Fruit fly (Drosophila melanogaster): ENCODE results near the gene Ndfip.
A peak's percentile ranks its signal among the peaks of the same experiment; 100 is the strongest.

Ndfip gene

DNA sequence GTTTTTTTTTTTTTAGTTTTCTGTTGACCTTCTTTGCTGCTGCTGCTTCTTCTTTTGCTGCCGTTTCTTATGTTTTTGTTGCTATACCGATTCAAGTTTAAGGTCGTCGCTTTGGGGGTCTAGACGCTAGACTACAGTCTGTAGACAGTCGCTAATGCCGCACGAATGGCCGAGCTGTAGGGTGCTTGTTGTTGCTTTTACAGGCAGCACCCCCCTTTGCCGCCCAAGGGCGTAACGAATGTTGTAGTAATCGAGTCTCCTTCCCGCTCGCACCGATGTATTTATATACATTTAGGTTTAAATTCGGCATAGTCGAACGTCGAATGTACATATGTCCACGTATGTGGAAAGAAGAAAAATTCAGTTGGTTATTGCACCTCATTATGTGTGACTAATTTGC, 49.2 kb downstream of the Ndfip start:
- TF ChIP-seq Ets21C (GFP tag; optimal IDR thresholded peaks at IDR 0.05), result no peak
- TF ChIP-seq Met (GFP tag; optimal IDR thresholded peaks at IDR 0.05), result no peak
- TF ChIP-seq Blimp-1 (GFP tag; optimal IDR thresholded peaks at IDR 0.05), result no peak
- TF ChIP-seq spab (GFP tag; optimal IDR thresholded peaks at IDR 0.05), result no peak
- no peak for TF ChIP-seq Lpt (GFP tag; optimal IDR thresholded peaks at IDR 0.05)
- no peak for TF ChIP-seq CG3919 (GFP tag; optimal IDR thresholded peaks at IDR 0.05)
- TF ChIP-seq dsx (GFP tag; optimal IDR thresholded peaks at IDR 0.05; ENCODE audit: poor library complexity, severe bottlenecking), result no peak
- TF ChIP-seq CG1621 (tag; optimal IDR thresholded peaks at IDR 0.05), result no peak
- TF ChIP-seq fkh (GFP tag; optimal IDR thresholded peaks at IDR 0.05), result no peak
- TF ChIP-seq dac (GFP tag; optimal IDR thresholded peaks at IDR 0.05), result no peak
- TF ChIP-seq lz (GFP tag; optimal IDR thresholded peaks at IDR 0.05), result no peak

dm6 chr3L:17603528-17604414, 50.3 kb downstream of the Ndfip start:
- TF ChIP-seq salr (GFP tag; optimal IDR thresholded peaks at IDR 0.05) (no peak), CG10669 (GFP tag; optimal IDR thresholded peaks at IDR 0.05) (peak; percentile 68), CG11294 (GFP tag; IDR thresholded peaks at IDR 0.05) (peak; percentile 18; the same call in 1 of the 2 replicates), CG31627 (GFP tag; optimal IDR thresholded peaks at IDR 0.05) (no peak), fkh (GFP tag; optimal IDR thresholded peaks at IDR 0.05) (no peak), CG8119 (GFP tag; IDR thresholded peaks at IDR 0.05) (peak; percentile 50; the same call in 1 of the 3 replicates), achi (GFP tag; optimal IDR thresholded peaks at IDR 0.05) (peak; percentile 34), OdsH (GFP tag; optimal IDR thresholded peaks at IDR 0.05) (peak; percentile 51), eg (GFP tag; IDR thresholded peaks at IDR 0.05) (peak; percentile 69; the same call in 2 of the 3 replicates), acj6 (GFP tag; optimal IDR thresholded peaks at IDR 0.05) (peak; percentile 29), CG3032 (tag; optimal IDR thresholded peaks at IDR 0.05) (peak; percentile 13), CG4318 (GFP tag; optimal IDR thresholded peaks at IDR 0.05) (no peak), Hr4 (GFP tag; optimal IDR thresholded peaks at IDR 0.05) (peak; percentile 21), Eip78C (GFP tag) (peak; percentile 47), pdm3 (GFP tag; optimal IDR thresholded peaks at IDR 0.05) (peak; percentile 23), spab (GFP tag; optimal IDR thresholded peaks at IDR 0.05) (no peak), CG16779 (tag; optimal IDR thresholded peaks at IDR 0.05) (peak; percentile 2), CG15336 (GFP tag; IDR thresholded peaks at IDR 0.05) (peak; percentile 32; the same call in 1 of the 2 replicates), CG32006 (GFP tag; optimal IDR thresholded peaks at IDR 0.05) (peak; percentile 56)
